Fruit fly (Drosophila melanogaster): Measurements from ENCODE around the gene Teh3.
A peak's percentile ranks its signal among the peaks of the same experiment; 100 is the strongest.

Gene Teh3

DNA sequence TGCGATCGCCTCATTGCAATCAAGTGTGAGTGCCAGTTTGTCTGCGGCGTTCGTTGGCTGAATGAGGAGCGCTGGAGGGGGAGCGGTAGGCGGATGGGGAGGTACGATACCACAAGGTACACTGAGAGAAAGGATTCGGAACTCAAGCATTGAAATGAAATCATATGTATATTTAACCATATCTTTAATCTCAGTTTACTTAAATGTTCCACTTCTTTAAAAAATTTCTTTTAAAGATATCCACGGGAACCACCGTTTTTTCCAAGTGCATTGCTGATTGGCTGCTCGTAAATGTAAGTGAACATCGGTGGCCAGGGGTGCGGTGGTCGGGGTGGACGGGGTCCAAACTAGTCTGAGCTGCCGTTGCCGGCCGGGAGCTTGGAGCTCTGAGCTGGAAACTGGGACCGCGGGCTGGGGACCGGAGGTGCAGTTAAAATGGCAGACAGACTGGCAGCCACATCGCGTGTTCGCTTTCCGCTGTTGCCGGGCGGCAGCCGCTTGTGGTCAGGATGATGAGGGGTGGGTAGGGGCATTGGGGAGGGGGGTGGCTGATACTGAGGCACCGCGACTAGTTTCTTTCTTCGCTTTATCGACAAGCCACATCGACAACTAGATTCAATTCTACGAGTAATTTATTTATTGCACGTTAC, 43.8 kb upstream of the Teh3 start (continued):
- peak; percentile 68 for TF ChIP-seq al (GFP tag; IDR thresholded peaks at IDR 0.05)
- no peak for TF ChIP-seq CG6791 (GFP tag; IDR thresholded peaks at IDR 0.05; ENCODE audit: partially characterized antibody)
- peak; percentile 92 for TF ChIP-seq CG5180 (GFP tag; optimal IDR thresholded peaks at IDR 0.05)
- peak; percentile 84 for TF ChIP-seq CG15011 (GFP tag; optimal IDR thresholded peaks at IDR 0.05)
- TF ChIP-seq CG10654 (GFP tag; optimal IDR thresholded peaks at IDR 0.05): peak; percentile 94
- peak; percentile 88 for TF ChIP-seq wek (GFP tag; optimal IDR thresholded peaks at IDR 0.05)
- TF ChIP-seq CG5953 (GFP tag; IDR thresholded peaks at IDR 0.05): peak; percentile 96
- TF ChIP-seq grn (GFP tag; optimal IDR thresholded peaks at IDR 0.05): peak; percentile 88
- peak; percentile 94 for TF ChIP-seq pb (GFP tag; optimal IDR thresholded peaks at IDR 0.05)
- peak; percentile 88 for TF ChIP-seq CG10147 (GFP tag; optimal IDR thresholded peaks at IDR 0.05)
- TF ChIP-seq Atf-2 (GFP tag; optimal IDR thresholded peaks at IDR 0.05): peak; percentile 89
- peak; percentile 95 for TF ChIP-seq sim (GFP tag; IDR thresholded peaks at IDR 0.05)
- peak; percentile 87 for TF ChIP-seq Ravus (GFP tag; IDR thresholded peaks at IDR 0.05)
- TF ChIP-seq nerfin-1 (tag; optimal IDR thresholded peaks at IDR 0.05): peak; percentile 96
- peak; percentile 67 for TF ChIP-seq pros (GFP tag; optimal IDR thresholded peaks at IDR 0.05)
- TF ChIP-seq jigr1 (GFP tag; IDR thresholded peaks at IDR 0.05): peak; percentile 93
- peak; percentile 94 for TF ChIP-seq CG4328 (GFP tag; optimal IDR thresholded peaks at IDR 0.05)
- peak; percentile 99 for TF ChIP-seq otp (GFP tag; IDR thresholded peaks at IDR 0.05)
- peak; percentile 95 for TF ChIP-seq org-1 (GFP tag; optimal IDR thresholded peaks at IDR 0.05)
- TF ChIP-seq CG18764 (GFP tag; optimal IDR thresholded peaks at IDR 0.05): peak; percentile 92
- peak; percentile 78 for TF ChIP-seq Usf (GFP tag; optimal IDR thresholded peaks at IDR 0.05)
- TF ChIP-seq zen2 (GFP tag; IDR thresholded peaks at IDR 0.05; ENCODE audit: partially characterized antibody): no peak
- TF ChIP-seq CG18476 (GFP tag; optimal IDR thresholded peaks at IDR 0.05): peak; percentile 90
- peak; percentile 92 for TF ChIP-seq CG1792 (GFP tag; optimal IDR thresholded peaks at IDR 0.05)
- peak; percentile 83 for TF ChIP-seq CG3163 (GFP tag; optimal IDR thresholded peaks at IDR 0.05)
- peak; percentile 97 for TF ChIP-seq Mes4 (GFP tag; optimal IDR thresholded peaks at IDR 0.05)
- TF ChIP-seq CG8281 (tag; optimal IDR thresholded peaks at IDR 0.05): peak; percentile 78
- peak; percentile 96 for TF ChIP-seq Nf-YA (GFP tag; IDR thresholded peaks at IDR 0.05)
- TF ChIP-seq Sox100B (GFP tag; optimal IDR thresholded peaks at IDR 0.05): peak; percentile 96
- TF ChIP-seq ap (GFP tag; IDR thresholded peaks at IDR 0.05): peak; percentile 97
- TF ChIP-seq danr (GFP tag; IDR thresholded peaks at IDR 0.05): peak; percentile 96
- TF ChIP-seq CG3995 (GFP tag; optimal IDR thresholded peaks at IDR 0.05): peak; percentile 18
- peak; percentile 88 for TF ChIP-seq lbe (GFP tag; optimal IDR thresholded peaks at IDR 0.05)
- no peak for TF ChIP-seq vnd (GFP tag; IDR thresholded peaks at IDR 0.05; ENCODE audit: partially characterized antibody)
- TF ChIP-seq CG12659 (GFP tag; optimal IDR thresholded peaks at IDR 0.05): peak; percentile 96
- peak; percentile 95 for TF ChIP-seq CG9817 (tag; optimal IDR thresholded peaks at IDR 0.05)
- TF ChIP-seq da (GFP tag; optimal IDR thresholded peaks at IDR 0.05): peak; percentile 83
- peak; percentile 95 for TF ChIP-seq pnt (GFP tag; optimal IDR thresholded peaks at IDR 0.05)
- TF ChIP-seq NC2β (GFP tag; optimal IDR thresholded peaks at IDR 0.05): peak; percentile 93
- TF ChIP-seq ind (GFP tag; optimal IDR thresholded peaks at IDR 0.05): peak; percentile 93
- TF ChIP-seq CG16863 (GFP tag; optimal IDR thresholded peaks at IDR 0.05): peak; percentile 97
- TF ChIP-seq Doc2 (GFP tag; IDR thresholded peaks at IDR 0.05): peak; percentile 73; the same call in 1 of the 2 replicates
- TF ChIP-seq hbn (GFP tag; IDR thresholded peaks at IDR 0.05; ENCODE audit: partially characterized antibody): no peak
- peak; percentile 95 for TF ChIP-seq Chrac-16 (GFP tag; optimal IDR thresholded peaks at IDR 0.05)
- no peak for TF ChIP-seq pzg (GFP tag; optimal IDR thresholded peaks at IDR 0.05)
- TF ChIP-seq B-H2 (GFP tag; optimal IDR thresholded peaks at IDR 0.05): peak; percentile 77
- peak; percentile 89 for TF ChIP-seq CG3065 (GFP tag; optimal IDR thresholded peaks at IDR 0.05)
- peak; percentile 85 for TF ChIP-seq Nf-YC (tag; optimal IDR thresholded peaks at IDR 0.05)
- TF ChIP-seq CG17568 (GFP tag; optimal IDR thresholded peaks at IDR 0.05): peak; percentile 91

All from whole organism, embryonic.